Fruit fly (Drosophila melanogaster): ENCODE results near the gene CG17475.

Gene CG17475

dm6 chr3R:17149080-17149746 is 19.0 kb upstream of the CG17475 start, which contains the start of the genes m-cup and Det (continued):
- TF ChIP-seq CG2202 (tag; optimal IDR thresholded peaks at IDR 0.05) (no peak), CG14710 (tag; optimal IDR thresholded peaks at IDR 0.05) (peak; percentile 100), az2 (GFP tag; optimal IDR thresholded peaks at IDR 0.05) (no peak), chn (GFP tag; optimal IDR thresholded peaks at IDR 0.05) (no peak), bbx (GFP tag; IDR thresholded peaks at IDR 0.05; ENCODE audit: partially characterized antibody) (peak; percentile 41; the same call in 1 of the 2 replicates), zf30C (GFP tag; optimal IDR thresholded peaks at IDR 0.05) (peak; percentile 44), Hey (tag; optimal IDR thresholded peaks at IDR 0.05) (no peak), sc (optimal IDR thresholded peaks at IDR 0.05) (no peak), sc (GFP tag; optimal IDR thresholded peaks at IDR 0.05) (no peak), sug (tag; optimal IDR thresholded peaks at IDR 0.05) (peak; percentile 20), CG2120 (GFP tag; optimal IDR thresholded peaks at IDR 0.05) (peak; percentile 17), vvl (GFP tag; IDR thresholded peaks at IDR 0.05) (0 out of 2 replicates have a peak, but pooled peaks have one; percentile 3), MBD-R2 (GFP tag; IDR thresholded peaks at IDR 0.05) (peak; percentile 68), croc (GFP tag; conservative IDR thresholded peaks at IDR 0.05) (no peak), da (GFP tag; optimal IDR thresholded peaks at IDR 0.05) (no peak), knrl (GFP tag; IDR thresholded peaks at IDR 0.05; ENCODE audit: partially characterized antibody) (peak; percentile 80), CG11696 (GFP tag; IDR thresholded peaks at IDR 0.05) (no peak), CG2678 (tag; optimal IDR thresholded peaks at IDR 0.05) (no peak)

dm6 chr3R:17147647-17148244 is 17.5 kb upstream of the CG17475 start:
- TF ChIP-seq CG34376 (GFP tag; optimal IDR thresholded peaks at IDR 0.05) (peak; percentile 14), exex (tag; optimal IDR thresholded peaks at IDR 0.05) (peak; percentile 47), sisA (GFP tag; IDR thresholded peaks at IDR 0.05) (no peak), CG32532 (GFP tag; IDR thresholded peaks at IDR 0.05) (peak; percentile 32; the same call in 1 of the 2 replicates), cwo (GFP tag; optimal IDR thresholded peaks at IDR 0.05) (peak; percentile 94), CG2120 (GFP tag; optimal IDR thresholded peaks at IDR 0.05) (peak; percentile 10), CG31365 (tag; optimal IDR thresholded peaks at IDR 0.05) (no peak), CG7556 (GFP tag; optimal IDR thresholded peaks at IDR 0.05) (no peak), CG18599 (GFP tag; optimal IDR thresholded peaks at IDR 0.05) (peak; percentile 30), Hr51 (GFP tag; optimal IDR thresholded peaks at IDR 0.05) (no peak), fu2 (GFP tag; optimal IDR thresholded peaks at IDR 0.05) (no peak), slou (GFP tag; optimal IDR thresholded peaks at IDR 0.05) (no peak), D19B (GFP tag; optimal IDR thresholded peaks at IDR 0.05) (peak; percentile 85), Sry-β (GFP tag; optimal IDR thresholded peaks at IDR 0.05) (no peak), Optix (GFP tag; IDR thresholded peaks at IDR 0.05) (no peak)

- TF ChIP-seq CG10654 (GFP tag; optimal IDR thresholded peaks at IDR 0.05) (no peak), sr (GFP tag; IDR thresholded peaks at IDR 0.05) (0 out of 3 replicates have a peak, but pooled peaks have one; percentile 29), bowl (GFP tag; IDR thresholded peaks at IDR 0.05) (0 out of 2 replicates have a peak, but pooled peaks have one; percentile 8), CG18599 (GFP tag; optimal IDR thresholded peaks at IDR 0.05) (no peak)
These were observed 12.1 kb upstream of the CG17475 start, which contains the start of gene TwdlW for dm6 chr3R:17142304-17142703. TwdlW (minus strand) TSS chr3R:17142404.
